Worm (Caenorhabditis elegans) whole organism, early embryonic: ENCODE data around the gene nhr-67.
"Not testable (repeated sequence)": the region's sequence is repeated elsewhere in the genome, so short reads cannot be mapped to it uniquely, and the experiment has no call there.

Experiments
- B0310.2 ChIP-seq: sonication (generic microtip); optimal IDR thresholded peaks from 2 replicates; lab custom pipeline; 2016; ENCODE audit warnings: mild to moderate bottlenecking, missing genetic modification characterization, missing compliant biosample characterization
- F13C5.2 ChIP-seq: sonication (generic microtip); optimal IDR thresholded peaks from 2 replicates; lab custom pipeline; 2017; ENCODE audit warnings: mild to moderate bottlenecking, missing genetic modification characterization, inconsistent platforms, missing compliant biosample characterization
- aly-1 ChIP-seq: sonication (generic microtip); optimal IDR thresholded peaks from 2 replicates; lab custom pipeline; 2016; ENCODE audit warnings: missing genetic modification characterization, missing compliant biosample characterization
- ama-1 ChIP-seq: fragments of 150-350 bp; optimal IDR thresholded peaks from 2 replicates; lab custom pipeline; 2014
- ceh-13 ChIP-seq: fragments of 200-800 bp; sonication (Bioruptor generic); optimal IDR thresholded peaks from 2 replicates; lab custom pipeline; 2018; ENCODE audit warnings: mild to moderate bottlenecking, missing genetic modification characterization, missing compliant biosample characterization
- ceh-36 ChIP-seq: sonication (generic microtip); optimal IDR thresholded peaks from 2 replicates; lab custom pipeline; 2016; ENCODE audit warnings: missing genetic modification characterization, inconsistent platforms, missing compliant biosample characterization
- ets-7 ChIP-seq: sonication (generic microtip); optimal IDR thresholded peaks from 2 replicates; lab custom pipeline; 2016; ENCODE audit warnings: missing genotype, missing genetic modification characterization, missing compliant biosample characterization
- flt-1 ChIP-seq: fragments of 200-800 bp; sonication (Bioruptor generic); IDR thresholded peaks from 2 replicates; pipeline ENCODE4 v1.3.6; 2022; ENCODE audit warnings: missing genetic modification characterization, missing compliant biosample characterization
- hmbx-1 ChIP-seq: sonication (generic microtip); optimal IDR thresholded peaks from 2 replicates; lab custom pipeline; 2016; ENCODE audit warnings: mild to moderate bottlenecking, missing genetic modification characterization, missing compliant biosample characterization
- hmg-4 ChIP-seq: fragments of 200-800 bp; sonication (Bioruptor generic); optimal IDR thresholded peaks from 2 replicates; lab custom pipeline; 2018; ENCODE audit warnings: mild to moderate bottlenecking, missing genetic modification characterization, missing compliant biosample characterization
- hnd-1 ChIP-seq: sonication (generic microtip); optimal IDR thresholded peaks from 2 replicates; lab custom pipeline; 2016; ENCODE audit warnings: missing genetic modification characterization, missing compliant biosample characterization
- pes-1 ChIP-seq: fragments of 200-800 bp; sonication (Bioruptor generic); IDR thresholded peaks from 2 replicates; pipeline ENCODE4 v1.3.6; 2022; ENCODE audit warnings: missing genetic modification reagents, missing genetic modification characterization, missing compliant biosample characterization
- scrt-1 ChIP-seq: fragments of 200-800 bp; sonication (Bioruptor generic); IDR thresholded peaks from 2 replicates; pipeline ENCODE4 v1.3.6; 2022; ENCODE audit warnings: missing genetic modification characterization, missing compliant biosample characterization
- sea-1 ChIP-seq: fragments of 200-800 bp; sonication (Bioruptor generic); conservative IDR thresholded peaks from 2 replicates; pipeline ENCODE4 v1.3.6; 2022; ENCODE audit warnings: missing genetic modification characterization, missing compliant biosample characterization
- tbx-11 ChIP-seq: fragments of 200-800 bp; sonication (Bioruptor generic); IDR thresholded peaks from 2 replicates; pipeline ENCODE4 v1.3.6; 2022; ENCODE audit warnings: missing genetic modification characterization, missing compliant biosample characterization
- tbx-37 ChIP-seq: fragments of 200-800 bp; sonication (Bioruptor generic); conservative IDR thresholded peaks from 2 replicates; pipeline ENCODE4 v1.3.6; 2022; ENCODE audit warnings: missing genetic modification reagents, missing genetic modification characterization, missing compliant biosample characterization
- tra-4 ChIP-seq: sonication (generic microtip); optimal IDR thresholded peaks from 2 replicates; lab custom pipeline; 2017; ENCODE audit warnings: missing genetic modification characterization, missing compliant biosample characterization

Gene nhr-67

DNA sequence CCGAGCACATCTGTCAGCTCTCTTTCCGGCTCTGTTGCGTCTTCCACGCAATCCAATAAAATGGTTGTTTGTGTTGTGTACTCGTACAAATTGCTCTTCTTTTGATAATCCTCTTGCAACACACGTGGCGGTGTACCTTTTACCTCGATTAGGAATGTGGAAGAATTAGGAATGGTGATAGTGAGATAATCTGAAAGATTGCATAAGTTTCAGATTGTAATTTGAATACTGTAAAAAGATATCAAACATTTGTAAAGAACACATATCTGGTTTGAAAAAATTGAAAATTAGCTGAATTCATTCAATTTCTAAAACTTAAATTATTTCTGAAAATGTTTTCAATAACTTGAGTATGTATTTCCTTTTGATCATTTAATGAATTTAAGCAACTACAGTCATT is 4.7 kb upstream of the nhr-67 start, which contains the start of gene C08F8.6:
Gene C08F8.6 (minus strand): TSS at position 101 of the 400 bp plus-strand sequence.
- TF ChIP-seq ets-7 (tag; lab: Kevin White, UChicago) = no peak
- TF ChIP-seq ama-1 = no peak
- no peak for TF ChIP-seq tra-4
- TF ChIP-seq B0310.2 = no peak
- no peak for TF ChIP-seq tbx-37 (GFP tag; lab: Robert Waterston, UW)
- TF ChIP-seq hmbx-1 (tag; lab: Kevin White, UChicago) = no peak
- no peak for TF ChIP-seq pes-1 (GFP tag; lab: Robert Waterston, UW)
- TF ChIP-seq scrt-1 (GFP tag; lab: Robert Waterston, UW) = no peak
- no peak for TF ChIP-seq ceh-13
- no peak for TF ChIP-seq flt-1 (GFP tag; lab: Robert Waterston, UW)
- no peak for TF ChIP-seq ceh-36 (tag; lab: Kevin White, UChicago)
- no peak for TF ChIP-seq tbx-11 (GFP tag; lab: Robert Waterston, UW)
- no peak for TF ChIP-seq aly-1 (tag; lab: Kevin White, UChicago)
- no peak for TF ChIP-seq sea-1 (GFP tag; lab: Robert Waterston, UW)
- TF ChIP-seq hnd-1 (tag; lab: Kevin White, UChicago) = no peak

DNA sequence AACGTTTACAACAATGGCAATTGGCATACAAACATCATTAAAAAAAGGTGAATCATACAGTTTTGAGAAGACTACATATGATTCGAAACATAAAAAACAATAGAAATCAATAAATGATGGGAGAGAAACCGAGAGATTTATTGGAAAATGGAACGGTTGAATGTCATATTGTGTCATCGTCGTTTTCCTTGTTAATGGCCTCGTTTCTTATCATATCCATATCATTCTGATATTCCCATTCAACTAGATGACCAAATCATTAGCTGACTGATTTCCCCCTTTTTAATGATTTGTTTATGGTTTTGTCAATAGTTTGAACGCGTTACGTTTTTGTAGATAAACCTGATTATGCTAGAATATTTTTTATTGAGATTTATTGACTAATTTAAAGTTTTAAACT is 5.2 kb downstream of the nhr-67 start:
- TF ChIP-seq hmbx-1 (tag; lab: Kevin White, UChicago) (no peak), tbx-37 (GFP tag; lab: Robert Waterston, UW) (no peak), ceh-13 (no peak), aly-1 (tag; lab: Kevin White, UChicago) (no peak), sea-1 (GFP tag; lab: Robert Waterston, UW) (no peak)

DNA sequence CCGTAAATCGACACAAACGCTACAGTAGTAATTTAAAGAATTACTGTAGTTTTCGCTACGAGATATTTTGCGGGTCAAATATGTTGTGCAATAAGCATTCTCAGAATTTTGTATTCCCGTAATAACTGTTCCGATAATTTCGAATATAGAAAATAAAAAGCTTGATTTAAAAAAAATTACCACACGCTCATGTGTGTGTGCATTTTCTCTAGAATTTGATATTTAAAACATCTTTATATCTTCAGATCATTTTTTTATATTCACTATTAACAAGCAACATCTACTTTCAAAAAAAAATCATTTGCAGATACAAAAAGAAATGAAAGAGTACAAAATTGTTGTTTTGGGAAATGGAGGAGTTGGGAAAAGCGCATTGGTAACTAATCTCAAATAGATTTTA is 7.4 kb downstream of the nhr-67 start, which contains the start of gene rap-3:
Gene rap-3 (plus strand): TSS at position 301 of the 400 bp plus-strand sequence.
- TF ChIP-seq scrt-1 (GFP tag; lab: Robert Waterston, UW) = no peak
- TF ChIP-seq hmbx-1 (tag; lab: Kevin White, UChicago) = no peak
- TF ChIP-seq ceh-36 (tag; lab: Kevin White, UChicago) = no peak
- no peak for TF ChIP-seq ets-7 (tag; lab: Kevin White, UChicago)

DNA sequence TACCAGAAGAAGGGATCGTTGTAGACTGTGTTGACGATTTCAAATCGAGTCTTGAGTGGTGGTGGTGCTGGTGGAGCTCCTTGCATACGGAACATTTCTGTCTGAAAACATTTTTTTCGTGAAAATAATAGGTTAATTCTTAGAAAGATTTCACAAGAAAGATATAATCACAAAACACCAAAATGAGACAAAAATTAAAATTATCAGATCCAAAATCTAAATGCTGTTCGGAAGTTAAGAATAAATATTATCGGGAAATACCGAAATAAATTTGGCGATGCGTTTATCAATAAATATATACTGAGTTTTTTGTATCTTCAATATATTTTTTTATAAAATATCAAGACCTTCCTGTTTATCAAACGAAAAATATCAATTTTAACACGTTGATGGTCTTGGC is 8.9 kb downstream of the nhr-67 start, which contains the start of gene C08F8.9:
Gene C08F8.9 (minus strand): TSS at position 101 of the 400 bp plus-strand sequence.
- TF ChIP-seq pes-1 (GFP tag; lab: Robert Waterston, UW) = no peak
- TF ChIP-seq F13C5.2 = no peak
- TF ChIP-seq scrt-1 (GFP tag; lab: Robert Waterston, UW) = no peak
- no peak for TF ChIP-seq B0310.2
- no peak for TF ChIP-seq hmg-4 (GFP tag; lab: Kevin White, UChicago)
- no peak for TF ChIP-seq tbx-37 (GFP tag; lab: Robert Waterston, UW)
- no peak for TF ChIP-seq sea-1 (GFP tag; lab: Robert Waterston, UW)

DNA sequence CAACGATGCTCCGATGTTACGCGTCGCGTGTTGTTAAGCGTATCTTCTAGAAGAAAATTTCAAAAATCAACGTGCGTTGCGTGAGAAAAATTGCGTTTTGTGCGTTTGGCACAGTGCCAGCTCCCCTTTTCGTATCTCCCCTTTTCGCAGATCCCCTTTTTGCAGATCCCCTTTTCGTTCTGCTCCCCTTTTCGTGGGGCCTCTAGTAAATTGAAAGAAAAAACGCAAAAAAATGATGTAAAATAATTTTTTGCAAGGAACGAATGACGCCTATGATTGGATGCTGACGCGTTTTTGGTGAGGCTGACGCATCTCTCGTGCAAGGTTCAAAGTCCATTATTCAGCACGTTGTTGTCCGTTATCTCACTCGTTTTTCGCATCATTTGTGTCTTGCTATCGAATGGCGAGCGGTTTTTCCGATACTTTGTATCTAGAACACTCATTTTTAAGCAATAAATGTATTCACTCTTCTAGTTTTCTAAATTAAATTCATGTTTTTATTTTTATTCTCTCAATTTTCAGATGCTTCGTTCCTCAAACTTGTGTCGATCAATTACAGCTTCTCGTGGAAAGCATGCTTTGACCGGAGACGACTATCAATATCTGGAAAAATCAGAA is 9.7 kb downstream of the nhr-67 start, which contains the start of gene cpt-2:
Gene cpt-2 (plus strand): TSS at position 523 of the 618 bp plus-strand sequence.
- not testable (repeated sequence) for TF ChIP-seq aly-1 (tag; lab: Kevin White, UChicago); hnd-1 (tag; lab: Kevin White, UChicago); ama-1

DNA sequence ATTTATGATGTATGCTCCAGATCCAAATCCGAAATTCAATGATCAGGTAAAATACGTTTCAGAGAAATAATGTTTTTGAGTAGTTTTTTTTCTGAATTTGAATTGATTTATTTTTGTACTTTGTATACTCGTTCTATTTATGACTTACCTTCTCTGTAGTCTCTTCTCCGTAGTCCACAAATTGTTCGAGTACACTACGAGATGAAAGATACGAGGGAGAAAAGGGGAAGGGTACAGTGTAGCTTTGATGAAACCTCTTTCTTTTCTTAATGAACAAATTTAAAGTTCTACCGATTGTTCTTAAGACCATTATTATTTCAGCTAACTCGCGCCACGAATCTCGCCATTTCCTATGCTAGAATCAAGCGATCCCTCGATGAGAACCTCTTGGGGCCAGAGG is 10.5 kb downstream of the nhr-67 start:
- TF ChIP-seq B0310.2 (no peak), sea-1 (GFP tag; lab: Robert Waterston, UW) (no peak), flt-1 (GFP tag; lab: Robert Waterston, UW) (no peak), hmbx-1 (tag; lab: Kevin White, UChicago) (no peak), ets-7 (tag; lab: Kevin White, UChicago) (no peak), ama-1 (no peak), pes-1 (GFP tag; lab: Robert Waterston, UW) (no peak), aly-1 (tag; lab: Kevin White, UChicago) (no peak), hnd-1 (tag; lab: Kevin White, UChicago) (no peak), tbx-11 (GFP tag; lab: Robert Waterston, UW) (no peak), hmg-4 (GFP tag; lab: Kevin White, UChicago) (no peak), tra-4 (no peak), tbx-37 (GFP tag; lab: Robert Waterston, UW) (no peak), scrt-1 (GFP tag; lab: Robert Waterston, UW) (no peak), F13C5.2 (no peak)

DNA sequence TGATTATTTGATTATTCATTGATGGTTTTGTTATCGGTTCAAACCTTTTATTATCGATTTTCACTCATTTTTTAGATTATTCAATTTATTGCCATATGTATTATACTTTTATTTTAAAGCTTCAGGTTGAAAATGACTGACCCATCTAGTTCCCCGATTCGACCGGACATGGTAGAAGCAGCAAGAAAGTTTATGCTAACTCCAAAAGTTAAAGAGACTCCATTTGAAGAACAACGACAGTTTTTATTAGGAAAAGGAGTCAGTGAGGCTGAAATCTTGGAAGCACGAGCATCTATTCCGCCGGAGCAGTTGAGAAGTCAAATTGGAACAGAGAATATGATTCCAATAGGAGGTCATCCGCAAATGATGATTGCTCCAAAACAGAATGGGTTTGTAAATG is 13.5 kb downstream of the nhr-67 start, which contains the start of gene prx-14:
Gene prx-14 (plus strand): TSS at position 120 of the 400 bp plus-strand sequence.
- TF ChIP-seq ceh-13 = no peak
- TF ChIP-seq ets-7 (tag; lab: Kevin White, UChicago) = no peak
- no peak for TF ChIP-seq aly-1 (tag; lab: Kevin White, UChicago)
- TF ChIP-seq ama-1 = no peak
- no peak for TF ChIP-seq hnd-1 (tag; lab: Kevin White, UChicago)

DNA sequence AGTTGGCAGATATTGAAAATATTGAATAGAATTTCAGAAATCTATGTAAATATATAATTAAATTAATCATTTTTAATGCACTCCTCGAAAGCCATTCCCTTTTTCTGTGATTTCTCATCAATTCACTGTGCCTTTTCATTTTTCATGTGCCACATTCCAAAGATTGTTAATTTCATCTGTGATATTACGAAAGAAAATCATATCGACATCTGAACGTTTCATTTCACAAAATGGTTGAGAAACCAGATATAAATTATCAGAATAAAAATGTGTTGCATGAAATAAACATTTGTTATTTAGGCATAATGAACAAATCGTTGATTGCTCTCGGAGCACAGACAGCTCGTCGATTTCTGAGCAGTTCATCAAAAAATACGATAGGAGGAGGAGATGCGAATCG is 14.4 kb downstream of the nhr-67 start, which contains the start of gene nuaf-3:
Gene nuaf-3 (plus strand): TSS at position 301 of the 400 bp plus-strand sequence.
- no peak for TF ChIP-seq sea-1 (GFP tag; lab: Robert Waterston, UW)
- no peak for TF ChIP-seq hnd-1 (tag; lab: Kevin White, UChicago)
- no peak for TF ChIP-seq tbx-11 (GFP tag; lab: Robert Waterston, UW)
- no peak for TF ChIP-seq ama-1
- TF ChIP-seq hmbx-1 (tag; lab: Kevin White, UChicago) = no peak
- no peak for TF ChIP-seq tbx-37 (GFP tag; lab: Robert Waterston, UW)
- no peak for TF ChIP-seq ets-7 (tag; lab: Kevin White, UChicago)
- TF ChIP-seq hmg-4 (GFP tag; lab: Kevin White, UChicago) = no peak
- TF ChIP-seq pes-1 (GFP tag; lab: Robert Waterston, UW) = no peak
- no peak for TF ChIP-seq F13C5.2
- no peak for TF ChIP-seq B0310.2
- no peak for TF ChIP-seq ceh-36 (tag; lab: Kevin White, UChicago)
- TF ChIP-seq scrt-1 (GFP tag; lab: Robert Waterston, UW) = no peak
- TF ChIP-seq flt-1 (GFP tag; lab: Robert Waterston, UW) = no peak
- TF ChIP-seq tra-4 = no peak
- TF ChIP-seq aly-1 (tag; lab: Kevin White, UChicago) = no peak
